Worm (Caenorhabditis elegans): ENCODE data around the gene K02G10.15.

K02G10.15 gene

ce11 chrX:4657577-4657976 lies 24.9 kb downstream of the K02G10.15 start:
- no peak for TF ChIP-seq ceh-27 (GFP tag; optimal IDR thresholded peaks at IDR 0.05)
- TF ChIP-seq T07F8.4 (tag; optimal IDR thresholded peaks at IDR 0.05) = no peak
- no peak for TF ChIP-seq F57C9.4 (tag; optimal IDR thresholded peaks at IDR 0.05)
- no peak for TF ChIP-seq bed-1 (GFP tag; IDR thresholded peaks at IDR 0.05)
- no peak for TF ChIP-seq lin-54 (GFP tag; optimal IDR thresholded peaks at IDR 0.05)
- TF ChIP-seq fkh-3 (tag; optimal IDR thresholded peaks at IDR 0.05) = no peak
- TF ChIP-seq let-607 (tag; optimal IDR thresholded peaks at IDR 0.05) = no peak
- TF ChIP-seq sea-2 (GFP tag; IDR thresholded peaks at IDR 0.05) = no peak
- TF ChIP-seq unc-62 (GFP tag; optimal IDR thresholded peaks at IDR 0.05) = no peak

ce11 chrX:4654057-4654456 lies 28.5 kb downstream of the K02G10.15 start, which contains the start of gene ceh-1:
Gene ceh-1, minus strand, starts transcription at chrX:4654157.
- no peak for TF ChIP-seq B0035.1 (tag; optimal IDR thresholded peaks at IDR 0.05)
- TF ChIP-seq hmg-20 (GFP tag; IDR thresholded peaks at IDR 0.05) = no peak
- no peak for TF ChIP-seq mcd-1 (GFP tag; IDR thresholded peaks at IDR 0.05)
- no peak for TF ChIP-seq sdz-38 (tag; optimal IDR thresholded peaks at IDR 0.05)
- no peak for TF ChIP-seq ztf-6 (GFP tag; IDR thresholded peaks at IDR 0.05)
- no peak for TF ChIP-seq F23B12.7 (tag; optimal IDR thresholded peaks at IDR 0.05; ENCODE audit: insufficient read depth)
- no peak for TF ChIP-seq T07F8.4 (tag; optimal IDR thresholded peaks at IDR 0.05)
- TF ChIP-seq dpff-1 (tag; optimal IDR thresholded peaks at IDR 0.05) = no peak
- TF ChIP-seq Y53G8AR.9 (GFP tag; conservative IDR thresholded peaks at IDR 0.05) = no peak
- no peak for TF ChIP-seq F22D6.2 (tag; optimal IDR thresholded peaks at IDR 0.05)
- no peak for TF ChIP-seq lin-26 (GFP tag; IDR thresholded peaks at IDR 0.05)
- TF ChIP-seq madf-8 (GFP tag; conservative IDR thresholded peaks at IDR 0.05) = no peak

ce11 chrX:4652950-4653349 lies 29.6 kb downstream of the K02G10.15 start:
- TF ChIP-seq C17E4.6 (GFP tag; IDR thresholded peaks at IDR 0.05) = no peak
- no peak for TF ChIP-seq ztf-26 (tag; optimal IDR thresholded peaks at IDR 0.05)
- TF ChIP-seq sea-2 (GFP tag; IDR thresholded peaks at IDR 0.05) = no peak
- TF ChIP-seq F57A8.1 (GFP tag; optimal IDR thresholded peaks at IDR 0.05) = no peak
- no peak for TF ChIP-seq nhr-90 (tag; optimal IDR thresholded peaks at IDR 0.05)
- TF ChIP-seq K11D2.4 (GFP tag; IDR thresholded peaks at IDR 0.05) = no peak

ce11 chrX:4651428-4651827 lies 31.1 kb downstream of the K02G10.15 start:
- TF ChIP-seq hrde-1 (tag; optimal IDR thresholded peaks at IDR 0.05; ENCODE audit: borderline replicate concordance) = no peak
- TF ChIP-seq bed-1 (GFP tag; IDR thresholded peaks at IDR 0.05) = 0 out of 2 replicates have a peak, but pooled peaks have one; percentile 55

ce11 chrX:4649097-4649496 lies 33.4 kb downstream of the K02G10.15 start, which contains the start of gene ent-5:
Gene ent-5, minus strand, starts transcription at chrX:4649197.
- TF ChIP-seq gei-17 (GFP tag; optimal IDR thresholded peaks at IDR 0.05) = no peak
- TF ChIP-seq ztf-3 (GFP tag; optimal IDR thresholded peaks at IDR 0.05) = no peak
- TF ChIP-seq efl-1 (GFP tag; optimal IDR thresholded peaks at IDR 0.05) = peak; percentile 33
- TF ChIP-seq ama-1 (optimal IDR thresholded peaks at IDR 0.05) = no peak
- TF ChIP-seq ama-1 (GFP tag; optimal IDR thresholded peaks at IDR 0.05) = no peak

- no peak for TF ChIP-seq K12H6.12 (tag; optimal IDR thresholded peaks at IDR 0.05)
- no peak for TF ChIP-seq repo-1 (tag; optimal IDR thresholded peaks at IDR 0.05)
- TF ChIP-seq egrh-3 (GFP tag; IDR thresholded peaks at IDR 0.05) = no peak
- no peak for TF ChIP-seq D2030.7 (GFP tag; IDR thresholded peaks at IDR 0.05)
- no peak for TF ChIP-seq egl-18 (GFP tag; IDR thresholded peaks at IDR 0.05)
- no peak for TF ChIP-seq T26A5.8 (tag; optimal IDR thresholded peaks at IDR 0.05)
- TF ChIP-seq ZK185.1 (tag; optimal IDR thresholded peaks at IDR 0.05; ENCODE audit: poor library complexity, severe bottlenecking) = no peak
- TF ChIP-seq Y79H2A.3 (GFP tag; conservative IDR thresholded peaks at IDR 0.05) = no peak
- TF ChIP-seq snpc-1.3 (tag; optimal IDR thresholded peaks at IDR 0.05; ENCODE audit: insufficient read depth) = no peak
- no peak for TF ChIP-seq ceh-79 (tag; optimal IDR thresholded peaks at IDR 0.05)
- no peak for TF ChIP-seq ztf-28 (GFP tag; IDR thresholded peaks at IDR 0.05)
- no peak for TF ChIP-seq hrde-1 (tag; optimal IDR thresholded peaks at IDR 0.05; ENCODE audit: borderline replicate concordance)
These were observed 35.4 kb downstream of the K02G10.15 start, which contains the start of gene C46C11.4 for ce11 chrX:4647104-4647503. Gene C46C11.4, minus strand, starts transcription at chrX:4647204.
